Fruit fly (Drosophila melanogaster) whole organism, embryonic: ENCODE results near the gene ida.

Experiments used
- Asciz ChIP-seq: fragments of 200-800 bp; sonication (Bioruptor generic); optimal IDR thresholded peaks from 2 replicates; lab custom pipeline; 2017; ENCODE audit warnings: missing biosample characterization, mild to moderate bottlenecking, missing genetic modification characterization, missing genetic modification reagents
- Blimp-1 ChIP-seq: fragments of 200-800 bp; sonication (Bioruptor generic); optimal IDR thresholded peaks from 3 replicates; lab custom pipeline; 2018; ENCODE audit warnings: missing biosample characterization, missing genetic modification characterization, mild to moderate bottlenecking, moderate library complexity, missing genetic modification reagents
- Bteb2 ChIP-seq: fragments of 200-800 bp; sonication (Bioruptor generic); optimal IDR thresholded peaks from 2 replicates; lab custom pipeline; 2016; ENCODE audit warnings: missing biosample characterization, missing genetic modification characterization
- CG10209 ChIP-seq: fragments of 200-800 bp; sonication (Bioruptor generic); optimal IDR thresholded peaks from 3 replicates; lab custom pipeline; 2017; ENCODE audit warnings: missing biosample characterization, mild to moderate bottlenecking, missing genetic modification characterization, missing genetic modification reagents
- CG10431 ChIP-seq: fragments of 200-800 bp; sonication (Bioruptor generic); optimal IDR thresholded peaks from 3 replicates; lab custom pipeline; 2018; ENCODE audit warnings: missing biosample characterization, mild to moderate bottlenecking, missing genetic modification characterization
- CG10654 ChIP-seq: fragments of 200-800 bp; sonication (Bioruptor generic); optimal IDR thresholded peaks from 2 replicates; lab custom pipeline; 2016; ENCODE audit warnings: missing biosample characterization, missing genetic modification characterization
- CG13296 ChIP-seq: fragments of 200-800 bp; sonication (Bioruptor generic); optimal IDR thresholded peaks from 3 replicates; lab custom pipeline; 2018; ENCODE audit warnings: missing biosample characterization, mild to moderate bottlenecking, missing genetic modification characterization
- CG14014 ChIP-seq: fragments of 200-800 bp; sonication (Bioruptor generic); IDR thresholded peaks from 2 replicates; pipeline ENCODE4 v1.3.6; 2022; ENCODE audit warnings: missing biosample characterization, missing genetic modification characterization
- CG1529 ChIP-seq: fragments of 200-800 bp; sonication (Bioruptor generic); optimal IDR thresholded peaks from 3 replicates; lab custom pipeline; 2018; ENCODE audit warnings: missing biosample characterization, missing genetic modification characterization
- CG32532 ChIP-seq: fragments of 200-800 bp; sonication (Bioruptor generic); IDR thresholded peaks from 2 replicates; pipeline ENCODE4 v1.3.6; 2022; ENCODE audit warnings: missing biosample characterization, missing genetic modification characterization
- CG32772 ChIP-seq: fragments of 200-800 bp; sonication (Bioruptor generic); IDR thresholded peaks from 2 replicates; pipeline ENCODE4 v1.3.6; 2022; ENCODE audit warnings: missing biosample characterization, missing genetic modification characterization
- CG3407 ChIP-seq: fragments of 200-800 bp; sonication (Bioruptor generic); optimal IDR thresholded peaks from 2 replicates; lab custom pipeline; 2018; ENCODE audit warnings: missing biosample characterization, mild to moderate bottlenecking, missing genetic modification characterization
- CG4328 ChIP-seq: fragments of 200-800 bp; sonication (Bioruptor generic); optimal IDR thresholded peaks from 3 replicates; lab custom pipeline; 2017; ENCODE audit warnings: missing biosample characterization, missing genetic modification reagents, missing genetic modification characterization
- CG6813 ChIP-seq: fragments of 200-800 bp; sonication (Bioruptor generic); optimal IDR thresholded peaks from 2 replicates; lab custom pipeline; 2017; ENCODE audit warnings: missing biosample characterization, missing genetic modification characterization, mild to moderate bottlenecking, moderate library complexity, missing genetic modification reagents
- CG7271 ChIP-seq: fragments of 200-800 bp; sonication (Bioruptor generic); optimal IDR thresholded peaks from 2 replicates; lab custom pipeline; 2018; ENCODE audit warnings: missing biosample characterization, mild to moderate bottlenecking, missing genetic modification characterization, moderate library complexity
- CG7372 ChIP-seq: fragments of 200-800 bp; sonication (Bioruptor generic); IDR thresholded peaks from 2 replicates; pipeline ENCODE4 v1.3.6; 2022; ENCODE audit warnings: missing biosample characterization, missing genetic modification characterization
- CG8089 ChIP-seq: fragments of 200-800 bp; sonication (Bioruptor generic); optimal IDR thresholded peaks from 3 replicates; lab custom pipeline; 2016; ENCODE audit warnings: missing biosample characterization, missing genetic modification characterization
- CG8290 ChIP-seq, 3 experiments: fragments of 200-800 bp; sonication (Bioruptor generic); optimal IDR thresholded peaks; 2 replicates each; lab custom pipeline; 2016 to 2019; ENCODE audit warnings: missing biosample characterization in 3 of 3, missing genetic modification characterization in 3 of 3, mild to moderate bottlenecking in 2 of 3, moderate library complexity in 1 of 3
- Dek ChIP-seq: fragments of 200-800 bp; sonication (Bioruptor generic); optimal IDR thresholded peaks from 3 replicates; lab custom pipeline; 2019; ENCODE audit warnings: missing biosample characterization, mild to moderate bottlenecking, missing genetic modification characterization, moderate library complexity
- GATAe ChIP-seq: fragments of 200-800 bp; sonication (Bioruptor generic); conservative IDR thresholded peaks from 2 replicates; pipeline ENCODE4 v1.3.6; 2022; ENCODE audit warnings: missing biosample characterization, missing genetic modification characterization
- HLH54F ChIP-seq: fragments of 200-800 bp; sonication (Bioruptor generic); optimal IDR thresholded peaks from 3 replicates; lab custom pipeline; 2016; ENCODE audit warnings: missing biosample characterization, missing genetic modification characterization
- Hr78 ChIP-seq, 2 experiments: fragments of 200-800 bp in 1 of 2; fragments of >200 bp in 1 of 2; sonication (Bioruptor generic) in 1 of 2; optimal IDR thresholded peaks; 2 replicates each; lab custom pipeline; 2017 to 2019; ENCODE audit warnings: missing biosample characterization in 2 of 2, missing genetic modification characterization in 2 of 2, mild to moderate bottlenecking in 1 of 2, moderate library complexity in 1 of 2
- Kr ChIP-seq: fragments of 200-800 bp; sonication (Bioruptor generic); optimal IDR thresholded peaks from 2 replicates; lab custom pipeline; 2017; ENCODE audit warnings: missing biosample characterization, mild to moderate bottlenecking, missing genetic modification characterization
- PHDP ChIP-seq: fragments of 200-800 bp; sonication (Bioruptor generic); optimal IDR thresholded peaks from 3 replicates; lab custom pipeline; 2018; ENCODE audit warnings: missing biosample characterization, mild to moderate bottlenecking, missing genetic modification characterization, moderate library complexity
- Pdp1 ChIP-seq, 2 experiments: fragments of 200-800 bp; sonication (Bioruptor generic); optimal IDR thresholded peaks; 3 replicates each; lab custom pipeline; 2016; ENCODE audit warnings: missing biosample characterization in 2 of 2, missing genetic modification characterization in 2 of 2, mild to moderate bottlenecking in 1 of 2, moderate library complexity in 1 of 2
- Six4 ChIP-seq: fragments of 200-800 bp; sonication (Bioruptor generic); optimal IDR thresholded peaks from 2 replicates; lab custom pipeline; 2016; ENCODE audit warnings: missing biosample characterization, missing genetic modification characterization
- Spps ChIP-seq: fragments of 200-800 bp; sonication (Bioruptor generic); optimal IDR thresholded peaks from 2 replicates; lab custom pipeline; 2018; ENCODE audit warnings: missing biosample characterization, mild to moderate bottlenecking, missing genetic modification characterization
- Sry-δ ChIP-seq: fragments of 200-800 bp; sonication (Bioruptor generic); optimal IDR thresholded peaks from 2 replicates; lab custom pipeline; 2016; ENCODE audit warnings: missing biosample characterization, missing genetic modification characterization
- ap ChIP-seq: fragments of 200-800 bp; sonication (Bioruptor generic); IDR thresholded peaks from 2 replicates; pipeline ENCODE4 v1.3.6; 2022; ENCODE audit warnings: missing biosample characterization, missing genetic modification characterization
- ash1 ChIP-seq: fragments of 200-800 bp; sonication (Bioruptor generic); optimal IDR thresholded peaks from 2 replicates; lab custom pipeline; 2018; ENCODE audit warnings: missing biosample characterization, mild to moderate bottlenecking, missing genetic modification characterization
- ato ChIP-seq: fragments of 200-800 bp; sonication (Bioruptor generic); IDR thresholded peaks from 2 replicates; pipeline ENCODE4 v1.3.6; 2022; ENCODE audit warnings: missing biosample characterization, missing genetic modification characterization; ENCODE audit not compliant: partially characterized antibody
- gcm ChIP-seq: fragments of 200-800 bp; sonication (Bioruptor generic); optimal IDR thresholded peaks from 2 replicates; lab custom pipeline; 2019; ENCODE audit warnings: missing biosample characterization, mild to moderate bottlenecking, missing genetic modification characterization, moderate library complexity
- gsb-n ChIP-seq: fragments of 200-800 bp; sonication (Bioruptor generic); optimal IDR thresholded peaks from 3 replicates; lab custom pipeline; 2018; ENCODE audit warnings: missing biosample characterization, mild to moderate bottlenecking, missing genetic modification characterization
- ham ChIP-seq: fragments of 200-800 bp; sonication (Bioruptor generic); IDR thresholded peaks from 2 replicates; pipeline ENCODE4 v1.3.6; 2022; ENCODE audit warnings: missing biosample characterization, missing genetic modification characterization
- inv ChIP-seq: fragments of 200-800 bp; sonication (Bioruptor generic); IDR thresholded peaks from 2 replicates; pipeline ENCODE4 v1.3.6; 2022; ENCODE audit warnings: missing biosample characterization, missing genetic modification characterization; ENCODE audit not compliant: partially characterized antibody
- klu ChIP-seq: fragments of 200-800 bp; sonication (Bioruptor generic); IDR thresholded peaks from 2 replicates; pipeline ENCODE4 v1.3.6; 2022; ENCODE audit warnings: missing biosample characterization, missing genetic modification characterization
- knrl ChIP-seq: fragments of 200-800 bp; sonication (Bioruptor generic); IDR thresholded peaks from 3 replicates; pipeline ENCODE4 v1.3.6; 2022; ENCODE audit warnings: missing biosample characterization, missing genetic modification characterization; ENCODE audit not compliant: partially characterized antibody
- nau ChIP-seq: fragments of 200-800 bp; sonication (Bioruptor generic); optimal IDR thresholded peaks from 3 replicates; lab custom pipeline; 2017; ENCODE audit warnings: missing biosample characterization, mild to moderate bottlenecking, missing genetic modification characterization, missing genetic modification reagents
- nerfin-1 ChIP-seq: fragments of 200-800 bp; sonication (Bioruptor generic); optimal IDR thresholded peaks from 3 replicates; lab custom pipeline; 2019; ENCODE audit warnings: missing biosample characterization, mild to moderate bottlenecking, missing genetic modification characterization, moderate library complexity
- nmo ChIP-seq: fragments of 200-800 bp; sonication (Bioruptor generic); optimal IDR thresholded peaks from 2 replicates; lab custom pipeline; 2018; ENCODE audit warnings: missing biosample characterization, mild to moderate bottlenecking, missing genetic modification characterization, moderate library complexity
- pfk ChIP-seq: fragments of 200-800 bp; sonication (Bioruptor generic); optimal IDR thresholded peaks from 2 replicates; lab custom pipeline; 2018; ENCODE audit warnings: missing biosample characterization, mild to moderate bottlenecking, missing genetic modification characterization, moderate library complexity
- prd ChIP-seq, 3 experiments: fragments of >200 bp in 2 of 3; fragments of 200-800 bp in 1 of 3; sonication (Bioruptor generic) in 1 of 3; optimal IDR thresholded peaks in 2 of 3; IDR thresholded peaks in 1 of 3; 2 replicates in 2 of 3; 3 replicates in 1 of 3; pipeline versions ENCODE4 v1.3.6 to Lab custom; 2017 to 2022; ENCODE audit warnings: missing biosample characterization in 1 of 3, missing genetic modification characterization in 1 of 3
- sens ChIP-seq: fragments of 200-800 bp; sonication (Bioruptor generic); peaks from one replicate; lab custom pipeline; 2016; ENCODE audit warnings: missing biosample characterization, missing genetic modification characterization
- shn ChIP-seq: fragments of 200-800 bp; sonication (Bioruptor generic); optimal IDR thresholded peaks from 3 replicates; lab custom pipeline; 2016; ENCODE audit warnings: missing biosample characterization, missing genetic modification characterization
- tna ChIP-seq: fragments of 200-800 bp; sonication (Bioruptor generic); IDR thresholded peaks from 2 replicates; pipeline ENCODE4 v1.3.6; 2022; ENCODE audit warnings: missing biosample characterization, missing genetic modification characterization; ENCODE audit not compliant: partially characterized antibody
- wor ChIP-seq: fragments of 200-800 bp; sonication (Bioruptor generic); IDR thresholded peaks from 2 replicates; pipeline ENCODE4 v1.3.6; 2022; ENCODE audit warnings: missing biosample characterization, missing genetic modification characterization
- zen2 ChIP-seq: fragments of 200-800 bp; sonication (Bioruptor generic); IDR thresholded peaks from 3 replicates; pipeline ENCODE4 v1.3.6; 2022; ENCODE audit warnings: missing biosample characterization, missing genetic modification characterization; ENCODE audit not compliant: partially characterized antibody

The ida gene

dm6 chr3L:3934110-3934509 lies 29.0 kb downstream of the ida start:
- TF ChIP-seq CG8089: no peak
- TF ChIP-seq inv: no peak
- no peak for TF ChIP-seq CG1529 (GFP tag; lab: Kevin White, UChicago)
- peak; percentile 70 for TF ChIP-seq sens (GFP tag; lab: Kevin White, UChicago)
- no peak for TF ChIP-seq ham (GFP tag; lab: Robert Waterston, UW)
- no peak for TF ChIP-seq CG7271 (tag; lab: Kevin White, UChicago)
- no peak for TF ChIP-seq CG8290 (GFP tag; optimal IDR thresholded peaks at IDR 0.05; lab: Kevin White, UChicago)
- TF ChIP-seq CG8290 (tag; optimal IDR thresholded peaks at IDR 0.05; lab: Kevin White, UChicago): no peak
- no peak for TF ChIP-seq CG10431 (GFP tag; lab: Kevin White, UChicago)
- no peak for TF ChIP-seq wor (GFP tag; lab: Robert Waterston, UW)
- no peak for TF ChIP-seq Bteb2 (GFP tag; lab: Kevin White, UChicago)
- TF ChIP-seq ash1: no peak
- no peak for TF ChIP-seq CG10209 (GFP tag; lab: Kevin White, UChicago)
- TF ChIP-seq pfk: no peak
- TF ChIP-seq CG7372: peak; percentile 77
- TF ChIP-seq klu (GFP tag; lab: Robert Waterston, UW): no peak
- TF ChIP-seq ap (GFP tag; lab: Robert Waterston, UW): no peak
- no peak for TF ChIP-seq gsb-n
- no peak for TF ChIP-seq ato (GFP tag; lab: Robert Waterston, UW)
- TF ChIP-seq Pdp1 (GFP tag; optimal IDR thresholded peaks at IDR 0.05; lab: Kevin White, UChicago): peak in 1 of 2 experiments; percentile 58
- TF ChIP-seq CG10654 (GFP tag; lab: Kevin White, UChicago): no peak
- no peak for TF ChIP-seq Kr
- TF ChIP-seq prd (optimal IDR thresholded peaks at IDR 0.05; lab: Kevin White, UChicago): no peak
- TF ChIP-seq prd (GFP tag; IDR thresholded peaks at IDR 0.05; lab: Robert Waterston, UW): peak; percentile 15; the same call in 1 of the 3 replicates
- TF ChIP-seq Blimp-1 (GFP tag; lab: Kevin White, UChicago): no peak
- peak; percentile 82 for TF ChIP-seq nau (GFP tag; lab: Kevin White, UChicago)
- TF ChIP-seq Hr78 (GFP tag; optimal IDR thresholded peaks at IDR 0.05; lab: Kevin White, UChicago): peak in 1 of 2 experiments; percentile 27
- no peak for TF ChIP-seq zen2 (GFP tag; lab: Robert Waterston, UW)
- no peak for TF ChIP-seq HLH54F (GFP tag; lab: Kevin White, UChicago)
- TF ChIP-seq Sry-δ: no peak
- no peak for TF ChIP-seq CG3407 (GFP tag; lab: Kevin White, UChicago)

dm6 chr3L:3935567-3936207 lies 30.5 kb downstream of the ida start, which contains the start of gene Eip63F-1:
Gene Eip63F-1 (minus strand): TSS chr3L:3935617.
- TF ChIP-seq CG32532 (GFP tag; lab: Robert Waterston, UW) (peak; percentile 55), wor (GFP tag; lab: Robert Waterston, UW) (peak; percentile 38; the same call in 1 of the 2 replicates), CG32772 (no peak), Hr78 (GFP tag; optimal IDR thresholded peaks at IDR 0.05; lab: Kevin White, UChicago) (no peak), tna (no peak), Spps (tag; lab: Kevin White, UChicago) (no peak), gsb-n (peak; percentile 8), CG4328 (GFP tag; lab: Kevin White, UChicago) (peak; percentile 15), Dek (tag; lab: Kevin White, UChicago) (peak; percentile 28), CG6813 (GFP tag; lab: Kevin White, UChicago) (no peak), CG14014 (GFP tag; lab: Robert Waterston, UW) (peak; percentile 29; the same call in 1 of the 2 replicates), nmo (GFP tag; lab: Kevin White, UChicago) (peak; percentile 80), gcm (GFP tag; lab: Kevin White, UChicago) (peak; percentile 44), knrl (GFP tag; lab: Robert Waterston, UW) (no peak), CG13296 (GFP tag; lab: Kevin White, UChicago) (peak; percentile 70), GATAe (no peak), Asciz (GFP tag; lab: Kevin White, UChicago) (peak; percentile 63), nerfin-1 (peak; percentile 56), klu (GFP tag; lab: Robert Waterston, UW) (peak; percentile 39; the same call in 1 of the 2 replicates), Six4 (GFP tag; lab: Kevin White, UChicago) (peak; percentile 22), inv (no peak), shn (GFP tag; lab: Kevin White, UChicago) (no peak), PHDP (tag; lab: Kevin White, UChicago) (peak; percentile 70)
